Fruit fly (Drosophila melanogaster): ENCODE data around the gene CDK2AP1.

dm6 chrX:11136587-11137512 is 809 bp upstream of the CDK2AP1 start, which contains the start of gene Klp10A:
- no peak for TF ChIP-seq Clk (GFP tag; optimal IDR thresholded peaks at IDR 0.05)
- peak; percentile 76 for TF ChIP-seq Crg-1 (GFP tag; optimal IDR thresholded peaks at IDR 0.05)
- TF ChIP-seq CG1620 (GFP tag; optimal IDR thresholded peaks at IDR 0.05), result peak; percentile 85
- TF ChIP-seq CG12768 (GFP tag; optimal IDR thresholded peaks at IDR 0.05), result peak; percentile 35
- TF ChIP-seq ovo (GFP tag; optimal IDR thresholded peaks at IDR 0.05), result peak; percentile 31
